Worm (Caenorhabditis elegans): ENCODE measurements around the gene srp-6.

Gene srp-6

DNA sequence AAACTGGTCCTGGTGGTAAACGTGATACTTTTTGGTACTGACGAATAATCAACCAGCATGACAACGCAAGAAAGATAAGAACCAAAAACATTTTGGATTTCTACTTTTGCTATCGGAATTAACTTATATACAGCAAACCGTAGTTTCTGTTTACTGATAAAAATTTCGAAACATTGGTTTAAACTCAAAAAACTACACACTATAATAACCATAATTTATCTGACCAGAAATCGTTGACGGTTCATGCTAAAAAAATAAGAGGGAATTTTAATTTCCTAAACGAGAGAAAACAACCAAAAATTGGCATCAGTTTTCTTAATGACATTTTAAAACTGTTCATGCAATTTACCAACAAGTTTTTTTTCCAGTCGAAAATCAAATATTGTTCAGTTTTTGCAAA is 24.2 kb downstream of the srp-6 start, which contains the start of gene cyp-35A1:
cyp-35A1 (minus strand) TSS at position 101 of the 400 bp plus-strand sequence.
- TF ChIP-seq cebp-2 (GFP tag; IDR thresholded peaks at IDR 0.05) (no peak), C17E4.6 (GFP tag; IDR thresholded peaks at IDR 0.05) (no peak), hmg-20 (GFP tag; IDR thresholded peaks at IDR 0.05) (no peak), ceh-27 (GFP tag; optimal IDR thresholded peaks at IDR 0.05) (no peak), lin-35 (GFP tag; optimal IDR thresholded peaks at IDR 0.05) (no peak), mcd-1 (GFP tag; IDR thresholded peaks at IDR 0.05) (no peak), pha-4 (tag; optimal IDR thresholded peaks at IDR 0.05) (no peak), nfya-2 (GFP tag; IDR thresholded peaks at IDR 0.05) (no peak), him-1 (tag; optimal IDR thresholded peaks at IDR 0.05) (no peak), rcor-1 (GFP tag; IDR thresholded peaks at IDR 0.05) (no peak), ztf-26 (tag; optimal IDR thresholded peaks at IDR 0.05) (no peak), lir-1 (GFP tag; conservative IDR thresholded peaks at IDR 0.05) (no peak), T26A5.8 (tag; optimal IDR thresholded peaks at IDR 0.05) (no peak), die-1 (tag; optimal IDR thresholded peaks at IDR 0.05) (no peak), snpc-1.1 (tag; optimal IDR thresholded peaks at IDR 0.05; ENCODE audit: insufficient read depth) (no peak), madf-3 (GFP tag; IDR thresholded peaks at IDR 0.05) (no peak), sdz-38 (tag; optimal IDR thresholded peaks at IDR 0.05) (no peak)

DNA sequence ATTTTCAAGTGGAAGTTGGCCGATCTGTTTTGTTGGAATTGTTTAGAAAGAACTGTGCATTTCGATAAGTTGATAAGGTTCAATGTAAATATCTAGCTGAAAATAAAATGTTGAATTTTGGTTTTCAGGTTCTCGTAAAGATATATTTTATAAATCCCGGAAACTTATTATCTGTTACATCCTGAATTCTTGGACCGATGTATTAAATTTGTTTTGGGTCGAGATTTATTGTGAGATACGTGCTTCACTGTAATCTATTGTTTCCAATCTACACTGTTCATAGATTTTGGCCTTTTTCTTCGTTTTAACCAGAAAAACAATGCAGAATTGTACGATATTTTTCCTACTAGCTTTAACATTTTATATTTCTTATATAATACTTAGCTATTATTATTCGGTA is 28.8 kb downstream of the srp-6 start, which contains the start of gene C03G6.6:
C03G6.6 (plus strand) TSS at position 301 of the 400 bp plus-strand sequence.
- TF ChIP-seq attf-3 (GFP tag; conservative IDR thresholded peaks at IDR 0.05) (no peak), zim-3 (tag; optimal IDR thresholded peaks at IDR 0.05) (no peak), C17E4.6 (GFP tag; IDR thresholded peaks at IDR 0.05) (no peak), hlh-12 (tag; optimal IDR thresholded peaks at IDR 0.05) (no peak), lsl-1 (GFP tag; optimal IDR thresholded peaks at IDR 0.05) (no peak), lir-1 (GFP tag; conservative IDR thresholded peaks at IDR 0.05) (no peak), ekl-4 (GFP tag; IDR thresholded peaks at IDR 0.05) (no peak), sea-2 (GFP tag; IDR thresholded peaks at IDR 0.05) (no peak), ztf-28 (GFP tag; IDR thresholded peaks at IDR 0.05) (no peak), efl-1 (GFP tag; optimal IDR thresholded peaks at IDR 0.05) (no peak), B0336.3 (GFP tag; IDR thresholded peaks at IDR 0.05) (no peak)

DNA sequence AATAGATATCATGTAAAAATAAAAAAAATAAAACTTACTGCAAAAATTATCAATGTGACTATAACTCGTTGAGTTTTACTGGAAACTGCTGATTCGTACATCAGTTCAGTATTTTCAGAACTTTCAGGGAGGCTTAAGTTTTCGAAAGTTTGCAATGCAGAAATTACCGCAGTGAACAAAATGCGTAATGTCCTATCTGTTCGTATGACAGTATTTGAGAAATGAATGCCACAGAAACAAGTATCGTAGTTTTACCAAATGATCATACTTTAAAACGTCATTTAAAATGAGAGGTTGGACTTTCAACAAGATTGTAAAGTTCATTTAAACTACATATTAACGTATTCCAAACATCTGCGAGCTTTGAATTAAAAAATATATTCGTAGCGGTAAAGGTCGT is 29.2 kb downstream of the srp-6 start, which contains the start of gene C03G6.21:
C03G6.21 (minus strand) TSS at position 101 of the 400 bp plus-strand sequence.
- TF ChIP-seq nhr-90 (tag; optimal IDR thresholded peaks at IDR 0.05) (no peak), ztf-25 (GFP tag; IDR thresholded peaks at IDR 0.05) (no peak), ztf-22 (GFP tag; optimal IDR thresholded peaks at IDR 0.05) (no peak), hlh-26 (GFP tag; conservative IDR thresholded peaks at IDR 0.05) (no peak)

DNA sequence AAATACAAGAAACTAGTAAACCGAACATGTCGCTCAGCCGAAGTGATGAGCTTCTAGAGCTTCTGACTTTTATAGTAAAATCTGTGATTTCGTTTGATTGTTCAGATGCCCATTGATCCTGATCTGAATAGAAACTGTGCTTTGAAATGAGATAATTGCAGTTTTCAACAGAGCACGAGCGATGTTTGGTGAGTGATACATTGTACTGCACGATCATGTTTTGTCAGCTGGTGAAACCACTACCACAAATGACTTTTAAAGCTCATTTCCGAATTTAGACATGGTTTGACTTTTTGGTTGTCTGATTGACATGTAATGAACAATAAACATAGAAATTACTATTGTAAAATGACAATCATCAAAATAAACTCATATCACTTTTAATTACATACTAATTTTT is 30.4 kb downstream of the srp-6 start, which contains the start of gene tag-293:
tag-293 (minus strand) TSS at position 101 of the 400 bp plus-strand sequence.
- TF ChIP-seq T07F8.4 (tag; optimal IDR thresholded peaks at IDR 0.05), result no peak
- TF ChIP-seq ztf-25 (GFP tag; IDR thresholded peaks at IDR 0.05), result no peak
- TF ChIP-seq F33H1.4 (GFP tag; IDR thresholded peaks at IDR 0.05), result no peak
- no peak for TF ChIP-seq mxl-1 (tag; optimal IDR thresholded peaks at IDR 0.05)
- no peak for TF ChIP-seq efl-1 (GFP tag; optimal IDR thresholded peaks at IDR 0.05)
- no peak for TF ChIP-seq pbrm-1 (GFP tag; IDR thresholded peaks at IDR 0.05)
- TF ChIP-seq dpff-1 (tag; optimal IDR thresholded peaks at IDR 0.05), result no peak
- no peak for TF ChIP-seq K11D2.4 (GFP tag; IDR thresholded peaks at IDR 0.05)
- no peak for TF ChIP-seq B0261.1 (tag; optimal IDR thresholded peaks at IDR 0.05)
- no peak for TF ChIP-seq nhr-80 (tag; optimal IDR thresholded peaks at IDR 0.05)
- no peak for TF ChIP-seq tbp1 (GFP tag; optimal IDR thresholded peaks at IDR 0.05)
- TF ChIP-seq egl-44 (GFP tag; IDR thresholded peaks at IDR 0.05), result no peak
- TF ChIP-seq lag-1 (GFP tag; IDR thresholded peaks at IDR 0.05), result no peak

Data from whole organism, young adult.